Worm (Caenorhabditis elegans): ENCODE results near the gene B0281.1.
A peak's percentile ranks its signal among the peaks of the same experiment; 100 is the strongest.

B0281.1 gene

ce11 chrII:2312747-2313146 lies at the start of gene B0281.1, which contains the start of gene trim-21:
B0281.1 (plus strand) TSS chrII:2313067.
trim-21 (minus strand) TSS chrII:2312847.
- TF ChIP-seq duxl-1 (tag; optimal IDR thresholded peaks at IDR 0.05; ENCODE audit: poor library complexity) (no peak), ceh-44 (GFP tag; IDR thresholded peaks at IDR 0.05) (no peak), unc-62 (GFP tag; optimal IDR thresholded peaks at IDR 0.05 in 1 of 2) (no peak), unc-62 (tag; optimal IDR thresholded peaks at IDR 0.05) (no peak), skn-1 (tag; optimal IDR thresholded peaks at IDR 0.05) (no peak), snpc-4 (tag; optimal IDR thresholded peaks at IDR 0.05) (no peak), ztf-11 (tag; optimal IDR thresholded peaks at IDR 0.05) (no peak), fkh-10 (GFP tag; optimal IDR thresholded peaks at IDR 0.05) (no peak), gei-8 (GFP tag; optimal IDR thresholded peaks at IDR 0.05) (no peak), dmd-6 (GFP tag; IDR thresholded peaks at IDR 0.05) (no peak), tra-1 (GFP tag; IDR thresholded peaks at IDR 0.05) (no peak), ama-1 (optimal IDR thresholded peaks at IDR 0.05) (no peak), egl-43 (GFP tag; IDR thresholded peaks at IDR 0.05) (no peak), zag-1 (tag; optimal IDR thresholded peaks at IDR 0.05) (no peak), daf-16 (GFP tag; optimal IDR thresholded peaks at IDR 0.05) (no peak), daf-16 (tag; optimal IDR thresholded peaks at IDR 0.05) (no peak), php-3 (GFP tag; IDR thresholded peaks at IDR 0.05) (no peak), zfp-3 (GFP tag; conservative IDR thresholded peaks at IDR 0.05) (no peak), nhr-102 (tag; optimal IDR thresholded peaks at IDR 0.05) (no peak), ctbp-1 (GFP tag; IDR thresholded peaks at IDR 0.05) (no peak), egl-27 (tag; optimal IDR thresholded peaks at IDR 0.05) (no peak), hlh-30 (tag; optimal IDR thresholded peaks at IDR 0.05; ENCODE audit: insufficient read depth) (no peak)

- TF ChIP-seq egl-43 (GFP tag; IDR thresholded peaks at IDR 0.05) (0 out of 2 replicates have a peak, but pooled peaks have one; percentile 50), zag-1 (tag; optimal IDR thresholded peaks at IDR 0.05) (no peak), set-16 (GFP tag; IDR thresholded peaks at IDR 0.05) (peak; percentile 86), ZK337.2 (GFP tag; IDR thresholded peaks at IDR 0.05) (0 out of 2 replicates have a peak, but pooled peaks have one; percentile 35), aha-1 (tag) (peak; percentile 28), F49E8.2 (tag; optimal IDR thresholded peaks at IDR 0.05; ENCODE audit: borderline replicate concordance) (no peak)
Measured at ce11 chrII:2273750-2274149, 39.1 kb upstream of the B0281.1 start.

ce11 chrII:2277418-2277817 lies 35.4 kb upstream of the B0281.1 start, which contains the start of gene K09F6.15:
K09F6.15 (minus strand) TSS chrII:2277518.
- TF ChIP-seq unc-39 (tag; optimal IDR thresholded peaks at IDR 0.05), result no peak
- no peak for TF ChIP-seq nhr-41 (GFP tag; IDR thresholded peaks at IDR 0.05)
- TF ChIP-seq lin-38 (GFP tag; IDR thresholded peaks at IDR 0.05), result no peak
- TF ChIP-seq mes-2 (tag; optimal IDR thresholded peaks at IDR 0.05; ENCODE audit: poor library complexity, severe bottlenecking), result no peak
- TF ChIP-seq hlh-30 (tag; optimal IDR thresholded peaks at IDR 0.05; ENCODE audit: insufficient read depth), result no peak
- TF ChIP-seq ztf-7 (tag; optimal IDR thresholded peaks at IDR 0.05), result no peak
- TF ChIP-seq lin-15B (tag; optimal IDR thresholded peaks at IDR 0.05), result no peak
- no peak for TF ChIP-seq mxl-2 (GFP tag; conservative IDR thresholded peaks at IDR 0.05)
- TF ChIP-seq vab-7 (GFP tag; IDR thresholded peaks at IDR 0.05), result no peak
- TF ChIP-seq ceh-28 (tag; optimal IDR thresholded peaks at IDR 0.05), result no peak
- no peak for TF ChIP-seq skn-1 (tag; optimal IDR thresholded peaks at IDR 0.05)
- no peak for TF ChIP-seq daf-19 (GFP tag; conservative IDR thresholded peaks at IDR 0.05)
- TF ChIP-seq F44E2.7 (GFP tag; IDR thresholded peaks at IDR 0.05), result no peak
- TF ChIP-seq spr-1 (tag; optimal IDR thresholded peaks at IDR 0.05), result no peak
- no peak for TF ChIP-seq ztf-11 (tag; optimal IDR thresholded peaks at IDR 0.05)
- no peak for TF ChIP-seq zfp-3 (GFP tag; conservative IDR thresholded peaks at IDR 0.05)
- no peak for TF ChIP-seq F10B5.3 (tag; optimal IDR thresholded peaks at IDR 0.05)

Measured in whole organism, L4 larva.